Worm (Caenorhabditis elegans) whole organism, early embryonic: ENCODE measurements around the gene adh-1.

Source experiments
- B0310.2 ChIP-seq: sonication (generic microtip); optimal IDR thresholded peaks from 2 replicates; lab custom pipeline; 2016; ENCODE audit warnings: mild to moderate bottlenecking, missing genetic modification characterization, missing compliant biosample characterization
- F13C5.2 ChIP-seq: sonication (generic microtip); optimal IDR thresholded peaks from 2 replicates; lab custom pipeline; 2017; ENCODE audit warnings: mild to moderate bottlenecking, missing genetic modification characterization, inconsistent platforms, missing compliant biosample characterization
- aly-1 ChIP-seq: sonication (generic microtip); optimal IDR thresholded peaks from 2 replicates; lab custom pipeline; 2016; ENCODE audit warnings: missing genetic modification characterization, missing compliant biosample characterization
- ama-1 ChIP-seq: fragments of 150-350 bp; optimal IDR thresholded peaks from 2 replicates; lab custom pipeline; 2014
- ceh-13 ChIP-seq: fragments of 200-800 bp; sonication (Bioruptor generic); optimal IDR thresholded peaks from 2 replicates; lab custom pipeline; 2018; ENCODE audit warnings: mild to moderate bottlenecking, missing genetic modification characterization, missing compliant biosample characterization
- ceh-36 ChIP-seq: sonication (generic microtip); optimal IDR thresholded peaks from 2 replicates; lab custom pipeline; 2016; ENCODE audit warnings: missing genetic modification characterization, inconsistent platforms, missing compliant biosample characterization
- ets-7 ChIP-seq: sonication (generic microtip); optimal IDR thresholded peaks from 2 replicates; lab custom pipeline; 2016; ENCODE audit warnings: missing genotype, missing genetic modification characterization, missing compliant biosample characterization
- flt-1 ChIP-seq: fragments of 200-800 bp; sonication (Bioruptor generic); IDR thresholded peaks from 2 replicates; pipeline ENCODE4 v1.3.6; 2022; ENCODE audit warnings: missing genetic modification characterization, missing compliant biosample characterization
- hmbx-1 ChIP-seq: sonication (generic microtip); optimal IDR thresholded peaks from 2 replicates; lab custom pipeline; 2016; ENCODE audit warnings: mild to moderate bottlenecking, missing genetic modification characterization, missing compliant biosample characterization
- hmg-4 ChIP-seq: fragments of 200-800 bp; sonication (Bioruptor generic); optimal IDR thresholded peaks from 2 replicates; lab custom pipeline; 2018; ENCODE audit warnings: mild to moderate bottlenecking, missing genetic modification characterization, missing compliant biosample characterization
- hnd-1 ChIP-seq: sonication (generic microtip); optimal IDR thresholded peaks from 2 replicates; lab custom pipeline; 2016; ENCODE audit warnings: missing genetic modification characterization, missing compliant biosample characterization
- pes-1 ChIP-seq: fragments of 200-800 bp; sonication (Bioruptor generic); IDR thresholded peaks from 2 replicates; pipeline ENCODE4 v1.3.6; 2022; ENCODE audit warnings: missing genetic modification reagents, missing genetic modification characterization, missing compliant biosample characterization
- scrt-1 ChIP-seq: fragments of 200-800 bp; sonication (Bioruptor generic); IDR thresholded peaks from 2 replicates; pipeline ENCODE4 v1.3.6; 2022; ENCODE audit warnings: missing genetic modification characterization, missing compliant biosample characterization
- sea-1 ChIP-seq: fragments of 200-800 bp; sonication (Bioruptor generic); conservative IDR thresholded peaks from 2 replicates; pipeline ENCODE4 v1.3.6; 2022; ENCODE audit warnings: missing genetic modification characterization, missing compliant biosample characterization
- tbx-11 ChIP-seq: fragments of 200-800 bp; sonication (Bioruptor generic); IDR thresholded peaks from 2 replicates; pipeline ENCODE4 v1.3.6; 2022; ENCODE audit warnings: missing genetic modification characterization, missing compliant biosample characterization
- tbx-37 ChIP-seq: fragments of 200-800 bp; sonication (Bioruptor generic); conservative IDR thresholded peaks from 2 replicates; pipeline ENCODE4 v1.3.6; 2022; ENCODE audit warnings: missing genetic modification reagents, missing genetic modification characterization, missing compliant biosample characterization
- tra-4 ChIP-seq: sonication (generic microtip); optimal IDR thresholded peaks from 2 replicates; lab custom pipeline; 2017; ENCODE audit warnings: missing genetic modification characterization, missing compliant biosample characterization

Gene adh-1

ce11 chrV:11887988-11888499, at the start of gene adh-1:
Gene adh-1, plus strand, starts transcription at chrV:11888248.
- TF ChIP-seq ama-1 (lab: Kevin White, UChicago) (no peak), ets-7 (tag; lab: Kevin White, UChicago) (no peak), scrt-1 (no peak), aly-1 (tag; lab: Kevin White, UChicago) (no peak), ceh-13 (GFP tag; lab: Kevin White, UChicago) (no peak), sea-1 (no peak), tbx-37 (GFP tag; lab: Robert Waterston, UW) (no peak), tra-4 (no peak), hnd-1 (tag; lab: Kevin White, UChicago) (no peak), flt-1 (GFP tag; lab: Robert Waterston, UW) (no peak), tbx-11 (no peak), B0310.2 (tag; lab: Kevin White, UChicago) (no peak), hmbx-1 (no peak), F13C5.2 (tag; lab: Kevin White, UChicago) (no peak)

DNA sequence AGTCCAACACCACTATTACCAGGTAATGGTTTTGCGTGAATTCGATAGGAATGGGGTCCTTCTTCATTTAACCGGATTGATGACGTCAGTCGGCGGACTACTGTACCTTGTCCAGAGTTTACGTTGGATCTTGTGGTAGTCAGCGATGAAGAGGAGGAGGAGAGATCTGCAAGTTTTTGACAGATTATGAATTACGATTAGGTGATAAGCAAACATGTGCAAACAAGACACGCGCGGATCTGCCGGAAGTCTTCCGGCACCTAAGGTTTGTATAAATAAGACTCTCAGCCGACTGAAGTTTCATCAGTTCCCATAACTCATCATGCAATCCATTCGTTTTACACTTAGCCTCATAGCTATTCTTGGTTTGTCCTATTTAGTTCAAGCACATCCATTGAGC, 48.8 kb upstream of the adh-1 start, which contains the start of gene idpb-5:
idpb-5 (plus strand) TSS at position 301 of the 400 bp plus-strand sequence.
- TF ChIP-seq scrt-1 = no peak
- TF ChIP-seq pes-1 = no peak
- TF ChIP-seq flt-1 (GFP tag; lab: Robert Waterston, UW) = no peak
- no peak for TF ChIP-seq ceh-13 (GFP tag; lab: Kevin White, UChicago)
- no peak for TF ChIP-seq hmbx-1
- TF ChIP-seq F13C5.2 (tag; lab: Kevin White, UChicago) = no peak
- TF ChIP-seq hmg-4 (GFP tag; lab: Kevin White, UChicago) = no peak
- TF ChIP-seq ama-1 (lab: Kevin White, UChicago) = no peak
- no peak for TF ChIP-seq ceh-36 (tag; lab: Kevin White, UChicago)
- no peak for TF ChIP-seq tra-4
- TF ChIP-seq tbx-37 (GFP tag; lab: Robert Waterston, UW) = no peak
- TF ChIP-seq sea-1 = no peak
- TF ChIP-seq ets-7 (tag; lab: Kevin White, UChicago) = no peak

DNA sequence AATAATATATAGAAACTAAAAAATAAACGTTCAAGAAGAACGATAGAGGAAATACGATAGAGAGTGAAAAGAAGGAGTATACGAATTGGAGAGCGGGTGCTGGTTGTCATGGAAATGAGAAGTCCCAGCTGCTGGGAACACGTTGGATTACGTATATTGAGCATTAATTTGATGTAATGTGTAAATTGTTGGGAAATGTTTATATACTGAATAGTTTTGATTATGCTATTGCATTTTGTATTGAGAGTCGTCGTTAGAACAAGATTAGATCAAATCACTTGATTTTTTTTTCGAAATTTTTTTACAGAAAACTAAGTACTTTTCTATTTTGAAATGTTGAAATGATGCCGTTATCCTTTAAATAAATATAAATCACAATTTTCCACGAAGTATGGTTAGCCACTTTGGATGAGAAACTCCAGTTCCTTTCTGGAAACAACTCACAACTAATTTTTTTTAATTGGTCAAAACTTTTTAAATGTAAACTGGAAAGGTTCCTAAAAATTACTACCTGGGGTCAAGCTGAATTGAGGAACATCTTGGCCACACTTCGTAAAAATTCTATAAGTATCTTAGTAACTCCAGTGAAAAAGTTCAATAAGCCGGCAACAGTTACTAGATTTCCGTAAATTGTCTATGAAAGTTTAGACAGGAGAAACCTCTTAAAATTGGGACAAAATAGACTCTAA, 44.2 kb upstream of the adh-1 start, which contains the start of gene nphp-4:
nphp-4 (minus strand) TSS at position 51 of the 689 bp plus-strand sequence.
- TF ChIP-seq ceh-13 (GFP tag; lab: Kevin White, UChicago) = no peak
- no peak for TF ChIP-seq tra-4
- no peak for TF ChIP-seq hmg-4 (GFP tag; lab: Kevin White, UChicago)
- no peak for TF ChIP-seq ets-7 (tag; lab: Kevin White, UChicago)
- no peak for TF ChIP-seq flt-1 (GFP tag; lab: Robert Waterston, UW)
- no peak for TF ChIP-seq tbx-37 (GFP tag; lab: Robert Waterston, UW)
- TF ChIP-seq hmbx-1 = no peak
- no peak for TF ChIP-seq ama-1 (lab: Kevin White, UChicago)
- TF ChIP-seq ceh-36 (tag; lab: Kevin White, UChicago) = no peak
- TF ChIP-seq F13C5.2 (tag; lab: Kevin White, UChicago) = no peak
- TF ChIP-seq scrt-1 = no peak
- TF ChIP-seq aly-1 (tag; lab: Kevin White, UChicago) = no peak
- no peak for TF ChIP-seq hnd-1 (tag; lab: Kevin White, UChicago)

ce11 chrV:11844828-11845227, 43.2 kb upstream of the adh-1 start:
- peak; percentile 84 for TF ChIP-seq hmg-4 (GFP tag; lab: Kevin White, UChicago)
- TF ChIP-seq flt-1 (GFP tag; lab: Robert Waterston, UW) = 0 out of 2 replicates have a peak, but pooled peaks have one; percentile 34
- TF ChIP-seq aly-1 (tag; lab: Kevin White, UChicago) = peak; percentile 74
- no peak for TF ChIP-seq ceh-13 (GFP tag; lab: Kevin White, UChicago)
- no peak for TF ChIP-seq tbx-11
- TF ChIP-seq F13C5.2 (tag; lab: Kevin White, UChicago) = peak; percentile 27
- TF ChIP-seq hmbx-1 = no peak
- TF ChIP-seq ets-7 (tag; lab: Kevin White, UChicago) = peak; percentile 47

DNA sequence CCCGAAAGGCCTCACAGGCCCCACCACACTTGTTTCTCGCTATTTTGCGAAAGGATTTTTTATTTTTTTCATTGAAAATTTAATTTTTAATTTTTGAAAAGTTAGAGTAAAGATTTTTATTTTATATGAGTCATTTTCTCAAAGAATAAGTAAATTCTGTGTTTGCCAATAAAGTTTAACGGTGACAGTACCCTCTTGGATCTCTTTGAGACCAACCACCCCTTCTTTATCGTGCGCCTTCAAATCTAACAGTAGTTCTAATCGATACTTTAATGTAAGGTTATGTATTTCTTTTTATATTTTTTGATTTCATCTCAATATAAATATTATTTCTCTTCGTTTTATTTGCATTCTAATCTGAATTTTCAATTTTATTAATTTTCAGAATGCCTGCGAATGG, 42.6 kb upstream of the adh-1 start, which contains the start of gene hmp-1:
hmp-1 (plus strand) TSS at position 380 of the 400 bp plus-strand sequence.
- TF ChIP-seq tra-4 (no peak), sea-1 (no peak), ama-1 (lab: Kevin White, UChicago) (no peak), pes-1 (no peak), tbx-37 (GFP tag; lab: Robert Waterston, UW) (no peak), scrt-1 (no peak), ceh-13 (GFP tag; lab: Kevin White, UChicago) (no peak), flt-1 (GFP tag; lab: Robert Waterston, UW) (no peak), hnd-1 (tag; lab: Kevin White, UChicago) (no peak), F13C5.2 (tag; lab: Kevin White, UChicago) (no peak), ets-7 (tag; lab: Kevin White, UChicago) (no peak), tbx-11 (no peak), ceh-36 (tag; lab: Kevin White, UChicago) (no peak), aly-1 (tag; lab: Kevin White, UChicago) (no peak), hmbx-1 (no peak), B0310.2 (tag; lab: Kevin White, UChicago) (no peak), hmg-4 (GFP tag; lab: Kevin White, UChicago) (no peak)

ce11 chrV:11846969-11847368, 41.1 kb upstream of the adh-1 start:
- TF ChIP-seq tra-4 = no peak
- TF ChIP-seq hmbx-1 = no peak
- no peak for TF ChIP-seq ceh-36 (tag; lab: Kevin White, UChicago)
- no peak for TF ChIP-seq aly-1 (tag; lab: Kevin White, UChicago)
- TF ChIP-seq ceh-13 (GFP tag; lab: Kevin White, UChicago) = no peak
- TF ChIP-seq hnd-1 (tag; lab: Kevin White, UChicago) = no peak
- TF ChIP-seq sea-1 = no peak
- TF ChIP-seq ama-1 (lab: Kevin White, UChicago) = no peak
- TF ChIP-seq tbx-11 = no peak
- TF ChIP-seq tbx-37 (GFP tag; lab: Robert Waterston, UW) = no peak
- TF ChIP-seq F13C5.2 (tag; lab: Kevin White, UChicago) = no peak

DNA sequence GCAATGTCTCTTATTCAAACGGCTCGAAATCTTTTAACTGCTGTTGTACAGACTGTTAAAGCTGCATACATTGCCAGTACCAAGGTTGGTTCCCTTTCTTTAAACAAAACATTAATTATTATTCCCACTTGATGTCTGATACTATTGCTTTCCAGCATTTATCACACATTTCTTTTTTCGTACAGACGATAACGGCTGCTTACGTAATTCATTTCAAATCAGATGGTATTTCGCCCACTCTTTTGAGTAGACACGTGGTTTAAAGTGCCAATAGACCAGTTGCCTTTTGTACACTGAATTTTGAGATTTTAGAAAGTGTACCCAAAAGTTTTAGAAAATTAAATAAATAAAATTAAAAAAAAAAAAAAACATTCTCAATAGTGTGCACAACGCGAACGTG, 38.6 kb upstream of the adh-1 start:
- no peak for TF ChIP-seq B0310.2 (tag; lab: Kevin White, UChicago)
